Worm (Caenorhabditis elegans) whole organism, midembryonic: Measurements from ENCODE around the gene F42A6.6.

Experiments
- T22C8.4 ChIP-seq: fragments of 200-800 bp; sonication (Bioruptor generic); IDR thresholded peaks from 2 replicates; pipeline ENCODE4 v1.3.6; 2022; ENCODE audit warnings: missing genetic modification characterization, missing compliant biosample characterization
- cog-1 ChIP-seq: sonication (generic microtip); optimal IDR thresholded peaks from 2 replicates; lab custom pipeline; 2016; ENCODE audit warnings: missing genetic modification characterization, missing compliant biosample characterization
- flt-1 ChIP-seq: fragments of 200-800 bp; sonication (Bioruptor generic); IDR thresholded peaks from 2 replicates; pipeline ENCODE4 v1.3.6; 2022; ENCODE audit warnings: missing genetic modification characterization, missing compliant biosample characterization
- klf-2 ChIP-seq: fragments of 200-800 bp; sonication (Bioruptor generic); conservative IDR thresholded peaks from 2 replicates; pipeline ENCODE4 v1.3.6; 2022; ENCODE audit warnings: missing genetic modification reagents, missing genetic modification characterization, missing compliant biosample characterization
- med-1 ChIP-seq: sonication (generic microtip); optimal IDR thresholded peaks from 2 replicates; lab custom pipeline; 2017; ENCODE audit warnings: missing genetic modification characterization, mild to moderate bottlenecking, missing compliant biosample characterization, antibody characterized with exemption, missing genetic modification reagents; ENCODE audit not compliant: insufficient read depth
- ref-1 ChIP-seq: fragments of 200-800 bp; sonication (Bioruptor generic); conservative IDR thresholded peaks from 2 replicates; pipeline ENCODE4 v1.3.6; 2022; ENCODE audit warnings: missing genetic modification reagents, missing genetic modification characterization, missing compliant biosample characterization
- tab-1 ChIP-seq: fragments of 200-800 bp; sonication (Bioruptor generic); IDR thresholded peaks from 2 replicates; pipeline ENCODE4 v1.3.6; 2022; ENCODE audit warnings: missing genetic modification characterization, missing compliant biosample characterization
- ztf-23 ChIP-seq: fragments of 200-800 bp; sonication (Bioruptor generic); IDR thresholded peaks from 2 replicates; pipeline ENCODE4 v1.3.6; 2022; ENCODE audit warnings: missing genetic modification reagents, missing genetic modification characterization, missing compliant biosample characterization

- TF ChIP-seq ref-1 (no peak), flt-1 (GFP tag; lab: Robert Waterston, UW) (no peak), tab-1 (no peak), ztf-23 (GFP tag; lab: Robert Waterston, UW) (no peak), T22C8.4 (GFP tag; lab: Robert Waterston, UW) (no peak), klf-2 (GFP tag; lab: Robert Waterston, UW) (no peak), cog-1 (tag; lab: Kevin White, UChicago) (no peak), med-1 (GFP tag; lab: Kevin White, UChicago) (no peak)
Measured at ce11 chrIV:3368638-3369247, 32.1 kb upstream of the F42A6.6 start, which contains the start of gene vha-19.
